Worm (Caenorhabditis elegans): ENCODE results near the gene npr-12.

ce11 chrIV:6946832-6947231 is 9.4 kb upstream of the npr-12 start:
- no peak for TF ChIP-seq Y5F2A.4 (GFP tag; optimal IDR thresholded peaks at IDR 0.05)
- no peak for TF ChIP-seq dpl-1 (GFP tag; optimal IDR thresholded peaks at IDR 0.05)
- TF ChIP-seq mdl-1 (tag; optimal IDR thresholded peaks at IDR 0.05) = no peak
- no peak for TF ChIP-seq ama-1 (optimal IDR thresholded peaks at IDR 0.05)
- no peak for TF ChIP-seq nhr-237 (tag; optimal IDR thresholded peaks at IDR 0.05)
- no peak for TF ChIP-seq lin-15B (tag; optimal IDR thresholded peaks at IDR 0.05)
- TF ChIP-seq nhr-48 (tag; optimal IDR thresholded peaks at IDR 0.05) = no peak
- TF ChIP-seq nhr-28 (tag; optimal IDR thresholded peaks at IDR 0.05) = no peak
- no peak for TF ChIP-seq hlh-11 (tag; optimal IDR thresholded peaks at IDR 0.05)
- no peak for TF ChIP-seq unc-130 (GFP tag; optimal IDR thresholded peaks at IDR 0.05)
